Worm (Caenorhabditis elegans): Measurements from ENCODE around the gene srh-74.
A peak's percentile ranks its signal among the peaks of the same experiment; 100 is the strongest.

DNA sequence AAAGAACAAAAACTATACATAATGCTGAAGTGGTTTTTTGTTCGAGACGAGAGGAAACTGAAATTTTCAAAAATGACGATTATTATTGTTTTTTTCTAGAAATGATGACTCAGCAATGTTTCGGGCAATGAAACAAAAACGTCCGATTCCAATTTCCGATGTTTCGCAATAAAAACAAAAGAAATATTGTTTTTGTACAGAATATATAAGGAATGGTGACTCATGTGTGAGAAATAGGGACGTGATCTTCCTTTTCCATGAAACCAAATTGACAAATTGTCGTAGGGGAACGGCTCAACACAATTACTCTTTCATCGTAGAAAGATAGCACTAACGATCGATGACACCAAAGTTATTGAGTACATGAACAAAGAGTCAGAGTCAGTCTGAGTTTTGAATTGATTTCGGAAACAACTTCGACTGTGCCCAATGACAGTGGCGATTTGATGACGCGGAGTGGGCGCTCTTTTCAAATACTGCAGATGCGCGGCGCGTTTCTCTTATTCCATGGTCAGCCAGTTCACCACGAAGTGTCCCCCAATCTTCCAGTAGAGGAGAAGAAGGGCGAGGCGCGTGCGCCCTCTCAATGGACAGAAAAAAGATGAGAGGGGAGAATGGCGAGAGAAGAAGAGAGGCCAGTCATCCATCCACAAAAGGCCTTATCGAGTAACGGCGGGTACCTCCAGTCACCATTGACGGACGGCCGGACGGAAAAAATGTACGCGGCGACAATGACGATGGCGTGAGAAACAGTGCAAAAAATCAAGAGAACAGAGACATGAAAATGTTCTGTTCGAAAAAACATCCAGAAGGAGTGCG lies 26.8 kb upstream of the srh-74 start:
- TF ChIP-seq scrt-1 (GFP tag; IDR thresholded peaks at IDR 0.05) (no peak), ama-1 (optimal IDR thresholded peaks at IDR 0.05) (no peak), ceh-13 (GFP tag; optimal IDR thresholded peaks at IDR 0.05) (no peak), flt-1 (GFP tag; IDR thresholded peaks at IDR 0.05) (no peak), tra-4 (tag; optimal IDR thresholded peaks at IDR 0.05) (no peak), pes-1 (GFP tag; IDR thresholded peaks at IDR 0.05) (peak; percentile 34; the same call in 1 of the 2 replicates), F13C5.2 (tag; optimal IDR thresholded peaks at IDR 0.05) (no peak)

Data from whole organism, early embryonic.